Worm (Caenorhabditis elegans): ENCODE measurements around the gene C27H5.2.

The C27H5.2 gene

DNA sequence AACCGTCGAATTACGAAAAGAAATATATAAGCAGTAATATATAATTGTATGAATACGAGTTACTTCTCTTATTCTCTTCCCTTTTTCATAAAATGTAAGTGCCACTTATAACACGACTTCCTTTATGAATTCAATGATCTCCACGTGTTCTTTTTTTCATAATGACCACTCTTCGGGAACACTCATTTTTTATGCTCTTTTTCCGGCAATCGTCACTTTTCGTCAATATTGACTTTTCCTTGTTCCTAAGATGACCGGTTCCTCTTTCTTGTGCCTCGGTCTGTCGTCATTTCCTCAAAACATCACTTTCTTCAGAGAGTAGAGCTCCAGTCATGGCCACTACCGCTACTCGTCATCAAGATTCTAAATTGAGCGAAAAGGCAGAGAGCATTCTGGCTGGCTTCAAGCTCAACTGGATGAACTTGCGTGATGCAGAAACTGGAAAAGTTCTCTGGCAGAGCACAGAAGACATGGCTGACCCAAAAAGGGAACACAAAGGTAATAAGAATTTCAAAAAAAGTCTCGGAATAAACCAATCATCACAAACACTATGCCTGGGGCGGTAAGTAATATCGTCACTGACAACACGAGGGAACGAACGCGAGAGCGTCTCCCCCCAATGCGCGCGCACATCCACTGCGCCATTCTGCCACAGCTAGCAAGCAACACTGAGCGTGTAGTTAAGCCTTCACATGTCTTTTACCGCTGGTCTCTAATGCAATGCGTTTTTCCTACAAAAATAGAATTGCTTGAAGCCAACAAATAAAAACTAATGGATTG lies 28.3 kb downstream of the C27H5.2 start, which contains the start of gene pdl-1 (continued):
- TF ChIP-seq nhr-237 (tag; optimal IDR thresholded peaks at IDR 0.05) (peak; percentile 21), ceh-39 (tag; optimal IDR thresholded peaks at IDR 0.05) (no peak), blmp-1 (tag; optimal IDR thresholded peaks at IDR 0.05) (peak; percentile 5), elt-3 (tag; optimal IDR thresholded peaks at IDR 0.05) (no peak), elt-1 (tag; optimal IDR thresholded peaks at IDR 0.05; ENCODE audit: borderline replicate concordance, insufficient read depth) (peak; percentile 21), ceh-43 (GFP tag; optimal IDR thresholded peaks at IDR 0.05) (peak; percentile 91), nhr-76 (tag; optimal IDR thresholded peaks at IDR 0.05) (peak; percentile 67), lsy-2 (tag; optimal IDR thresholded peaks at IDR 0.05) (peak; percentile 12), unc-120 (tag; optimal IDR thresholded peaks at IDR 0.05; ENCODE audit: poor library complexity, severe bottlenecking) (peak; percentile 91), lin-13 (tag; optimal IDR thresholded peaks at IDR 0.05) (peak; percentile 55)

DNA sequence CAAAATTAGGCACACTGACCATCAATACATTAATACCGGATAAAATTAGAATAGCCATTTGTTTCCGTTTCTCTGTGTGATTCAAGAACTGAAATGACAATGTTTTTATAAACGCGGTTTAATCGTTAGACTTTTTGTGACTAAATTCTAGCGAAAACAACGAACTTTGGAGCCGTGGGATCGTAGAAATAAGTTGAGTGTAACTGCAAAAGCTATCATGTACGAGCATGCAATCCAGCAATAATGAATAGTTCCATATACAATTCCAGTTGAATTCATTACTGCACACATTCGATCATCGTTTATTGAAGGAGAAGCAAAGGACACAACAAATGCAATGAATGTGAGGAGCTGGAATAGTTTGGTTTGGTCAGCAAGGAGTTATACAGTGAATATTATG lies 30.7 kb downstream of the C27H5.2 start:
- no peak for TF ChIP-seq flh-1 (GFP tag; optimal IDR thresholded peaks at IDR 0.05)
- no peak for TF ChIP-seq nhr-76 (tag; optimal IDR thresholded peaks at IDR 0.05)
- TF ChIP-seq ces-1 (GFP tag; optimal IDR thresholded peaks at IDR 0.05) = no peak
- TF ChIP-seq ceh-39 (tag; optimal IDR thresholded peaks at IDR 0.05) = no peak
- no peak for TF ChIP-seq cnd-1 (tag; optimal IDR thresholded peaks at IDR 0.05)
- no peak for TF ChIP-seq snpc-4 (tag; optimal IDR thresholded peaks at IDR 0.05)
- TF ChIP-seq bed-3 (GFP tag; optimal IDR thresholded peaks at IDR 0.05) = no peak
- TF ChIP-seq lsy-2 (tag; optimal IDR thresholded peaks at IDR 0.05) = no peak
- no peak for TF ChIP-seq ceh-43 (GFP tag; optimal IDR thresholded peaks at IDR 0.05)
- TF ChIP-seq lin-32 (GFP tag; optimal IDR thresholded peaks at IDR 0.05) = no peak
- TF ChIP-seq nhr-237 (tag; optimal IDR thresholded peaks at IDR 0.05) = no peak
- TF ChIP-seq blmp-1 (tag; optimal IDR thresholded peaks at IDR 0.05) = no peak

DNA sequence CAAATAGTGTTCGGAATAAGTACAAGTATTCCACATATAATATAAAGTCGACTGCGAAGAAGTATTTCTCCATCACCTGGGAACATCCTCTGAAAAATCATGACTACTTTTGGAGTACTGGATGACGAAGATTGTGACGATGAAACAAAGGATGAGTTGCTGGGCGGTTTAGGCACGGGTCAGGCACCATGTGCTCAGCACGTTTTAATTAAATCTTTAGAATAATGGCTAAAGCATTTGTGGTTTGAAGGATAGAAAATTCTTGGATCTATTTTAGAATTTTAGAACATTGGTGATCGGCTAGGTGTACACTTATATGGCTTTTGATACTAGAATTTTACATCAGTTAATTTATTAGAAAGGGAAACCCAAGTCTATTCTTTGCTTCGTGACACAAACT lies 31.7 kb downstream of the C27H5.2 start, which contains the start of gene C27H5.6:
TSS of gene C27H5.6 (minus strand) at position 101 of the 400 bp plus-strand sequence.
- TF ChIP-seq ceh-39 (tag; optimal IDR thresholded peaks at IDR 0.05) = no peak
- TF ChIP-seq nhr-237 (tag; optimal IDR thresholded peaks at IDR 0.05) = no peak
- no peak for TF ChIP-seq sptf-1 (tag; optimal IDR thresholded peaks at IDR 0.05)
- no peak for TF ChIP-seq mls-2 (tag; optimal IDR thresholded peaks at IDR 0.05)
- no peak for TF ChIP-seq zip-8 (tag; optimal IDR thresholded peaks at IDR 0.05)
- no peak for TF ChIP-seq snpc-4 (tag; optimal IDR thresholded peaks at IDR 0.05)
- TF ChIP-seq hlh-1 (tag; optimal IDR thresholded peaks at IDR 0.05) = no peak
- no peak for TF ChIP-seq unc-39 (tag; optimal IDR thresholded peaks at IDR 0.05)
- no peak for TF ChIP-seq unc-120 (tag; optimal IDR thresholded peaks at IDR 0.05; ENCODE audit: poor library complexity, severe bottlenecking)
- TF ChIP-seq unc-62 (GFP tag; optimal IDR thresholded peaks at IDR 0.05) = no peak
- TF ChIP-seq nhr-12 (tag; optimal IDR thresholded peaks at IDR 0.05) = no peak
- no peak for TF ChIP-seq ztf-11 (tag; optimal IDR thresholded peaks at IDR 0.05)
- no peak for TF ChIP-seq nhr-76 (tag; optimal IDR thresholded peaks at IDR 0.05)
- TF ChIP-seq ceh-43 (GFP tag; optimal IDR thresholded peaks at IDR 0.05) = no peak
- TF ChIP-seq mab-5 (tag; optimal IDR thresholded peaks at IDR 0.05) = no peak
- no peak for TF ChIP-seq lsy-2 (tag; optimal IDR thresholded peaks at IDR 0.05)
- no peak for TF ChIP-seq cnd-1 (tag; optimal IDR thresholded peaks at IDR 0.05)

DNA sequence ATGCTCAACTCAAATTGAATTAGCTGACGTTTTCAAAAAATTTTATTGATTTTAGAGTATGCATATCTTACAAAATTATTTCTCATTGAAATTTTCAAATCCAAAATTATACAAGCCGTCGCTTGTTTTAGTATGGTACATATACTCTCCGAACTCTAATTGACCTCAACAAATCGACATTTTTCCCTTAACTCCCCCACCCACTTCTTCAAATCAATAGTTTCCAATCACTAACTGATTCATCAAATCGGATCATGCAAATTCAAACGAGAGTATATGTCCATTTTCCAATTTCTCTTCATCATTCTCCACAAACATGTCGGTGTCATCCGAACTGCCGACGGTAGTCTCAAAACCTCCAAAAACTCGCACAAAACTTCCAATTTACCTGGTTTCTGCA lies 33.7 kb downstream of the C27H5.2 start, which contains the start of gene E04F6.4:
TSS of gene E04F6.4 (plus strand) at position 301 of the 400 bp plus-strand sequence.
- TF ChIP-seq drap-1 (GFP tag; optimal IDR thresholded peaks at IDR 0.05) (no peak), ces-1 (GFP tag; optimal IDR thresholded peaks at IDR 0.05) (no peak), unc-120 (tag; optimal IDR thresholded peaks at IDR 0.05; ENCODE audit: poor library complexity, severe bottlenecking) (no peak), M03D4.4 (tag; optimal IDR thresholded peaks at IDR 0.05) (no peak), blmp-1 (tag; optimal IDR thresholded peaks at IDR 0.05) (no peak), nhr-2 (tag; optimal IDR thresholded peaks at IDR 0.05) (no peak), zip-8 (tag; optimal IDR thresholded peaks at IDR 0.05) (no peak), ceh-39 (tag; optimal IDR thresholded peaks at IDR 0.05) (no peak), cnd-1 (tag; optimal IDR thresholded peaks at IDR 0.05) (no peak), lsy-2 (tag; optimal IDR thresholded peaks at IDR 0.05) (no peak), ztf-11 (tag; optimal IDR thresholded peaks at IDR 0.05) (no peak), flh-1 (GFP tag; optimal IDR thresholded peaks at IDR 0.05) (no peak), lin-32 (GFP tag; optimal IDR thresholded peaks at IDR 0.05) (no peak), pha-4 (tag; optimal IDR thresholded peaks at IDR 0.05) (no peak), sem-2 (GFP tag; optimal IDR thresholded peaks at IDR 0.05) (no peak), mls-2 (tag; optimal IDR thresholded peaks at IDR 0.05) (no peak), nhr-12 (tag; optimal IDR thresholded peaks at IDR 0.05) (no peak), hlh-1 (tag; optimal IDR thresholded peaks at IDR 0.05) (no peak), nhr-76 (tag; optimal IDR thresholded peaks at IDR 0.05) (no peak), unc-62 (GFP tag; optimal IDR thresholded peaks at IDR 0.05) (no peak)
